Fruit fly (Drosophila melanogaster): ENCODE data around the gene glec.
A peak's percentile ranks its signal among the peaks of the same experiment; 100 is the strongest.

glec gene

DNA sequence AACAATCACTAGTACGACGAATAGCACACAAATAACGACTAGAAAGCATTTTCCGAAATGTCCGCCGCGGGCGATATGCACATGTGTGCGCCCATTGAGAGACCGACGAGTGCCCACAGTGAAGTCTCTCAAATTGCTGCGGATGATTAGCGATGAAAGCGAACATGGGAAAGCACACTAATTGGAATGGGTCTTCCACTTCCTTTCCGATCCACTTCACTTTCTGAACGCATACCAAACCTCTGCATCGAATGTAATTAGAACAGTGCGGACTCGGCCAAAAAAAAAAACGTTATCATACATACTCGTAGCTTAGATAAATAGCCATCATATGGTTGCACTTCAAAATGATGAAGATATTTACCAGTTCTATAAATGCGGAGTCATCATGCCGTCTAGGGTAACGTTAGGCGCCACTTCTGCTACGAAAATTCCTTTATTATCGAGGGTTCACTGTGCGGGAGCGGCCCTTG lies 6.0 kb downstream of the glec start (continued):
- peak; percentile 28 for TF ChIP-seq org-1 (GFP tag; optimal IDR thresholded peaks at IDR 0.05)
- TF ChIP-seq fd96Cb (tag; optimal IDR thresholded peaks at IDR 0.05): peak; percentile 17
- peak; percentile 31 for TF ChIP-seq CG14710 (tag; optimal IDR thresholded peaks at IDR 0.05)
- no peak for TF ChIP-seq CG9876 (GFP tag; optimal IDR thresholded peaks at IDR 0.05)
- peak; percentile 35 for TF ChIP-seq CG13775 (GFP tag; optimal IDR thresholded peaks at IDR 0.05)
- TF ChIP-seq bigmax (GFP tag; optimal IDR thresholded peaks at IDR 0.05): no peak
- TF ChIP-seq Mrtf (GFP tag; IDR thresholded peaks at IDR 0.05): 0 out of 3 replicates have a peak, but pooled peaks have one; percentile 40
- TF ChIP-seq CG1233 (GFP tag; optimal IDR thresholded peaks at IDR 0.05): no peak
- 0 out of 2 replicates have a peak, but pooled peaks have one; percentile 6 for TF ChIP-seq CG32532 (GFP tag; IDR thresholded peaks at IDR 0.05)
- peak; percentile 35 for TF ChIP-seq CG3163 (GFP tag; optimal IDR thresholded peaks at IDR 0.05)
- no peak for TF ChIP-seq CG2889 (GFP tag; IDR thresholded peaks at IDR 0.05)
- no peak for TF ChIP-seq CG10654 (GFP tag; optimal IDR thresholded peaks at IDR 0.05)
- peak; percentile 23 for TF ChIP-seq Usf (GFP tag; optimal IDR thresholded peaks at IDR 0.05)
- TF ChIP-seq dan (GFP tag; IDR thresholded peaks at IDR 0.05): no peak
- no peak for TF ChIP-seq D19B (GFP tag; optimal IDR thresholded peaks at IDR 0.05)
- 0 out of 3 replicates have a peak, but pooled peaks have one; percentile 30 for TF ChIP-seq ase (GFP tag; IDR thresholded peaks at IDR 0.05)
- peak; percentile 72 for TF ChIP-seq Xrp1 (GFP tag; IDR thresholded peaks at IDR 0.05)
- peak; percentile 68 for TF ChIP-seq gsb-n (tag; optimal IDR thresholded peaks at IDR 0.05)
- no peak for TF ChIP-seq gsb (GFP tag; IDR thresholded peaks at IDR 0.05)
- peak in 1 of 2 experiments; percentile 67 for TF ChIP-seq bsh (GFP tag; optimal IDR thresholded peaks at IDR 0.05)
- TF ChIP-seq Ets65A (GFP tag): peak; percentile 89
- TF ChIP-seq fu2 (GFP tag; optimal IDR thresholded peaks at IDR 0.05): no peak

- TF ChIP-seq zfh2 (GFP tag; optimal IDR thresholded peaks at IDR 0.05): peak; percentile 1
- TF ChIP-seq CG11695 (GFP tag; IDR thresholded peaks at IDR 0.05): peak; percentile 74; the same call in 2 of the 3 replicates
- TF ChIP-seq p53 (GFP tag; optimal IDR thresholded peaks at IDR 0.05): no peak
- no peak for TF ChIP-seq CG6175 (GFP tag; IDR thresholded peaks at IDR 0.05)
- peak; percentile 58 for TF ChIP-seq CG10959 (GFP tag; IDR thresholded peaks at IDR 0.05)
- TF ChIP-seq CG9609 (GFP tag; optimal IDR thresholded peaks at IDR 0.05): peak; percentile 31
- TF ChIP-seq CG12299 (tag; optimal IDR thresholded peaks at IDR 0.05): peak; percentile 41
- TF ChIP-seq Rfx (GFP tag; IDR thresholded peaks at IDR 0.05): no peak; the same call in 1 of the 2 replicates
- peak; percentile 63 for TF ChIP-seq CG15011 (GFP tag; optimal IDR thresholded peaks at IDR 0.05)
- no peak for TF ChIP-seq al (GFP tag; IDR thresholded peaks at IDR 0.05)
- peak; percentile 69 for TF ChIP-seq CG1529 (GFP tag; optimal IDR thresholded peaks at IDR 0.05)
- no peak for TF ChIP-seq chm (GFP tag; IDR thresholded peaks at IDR 0.05)
- peak; percentile 7 for TF ChIP-seq NC2α (GFP tag; optimal IDR thresholded peaks at IDR 0.05)
- TF ChIP-seq vnd (GFP tag; IDR thresholded peaks at IDR 0.05; ENCODE audit: partially characterized antibody): no peak
- peak; percentile 28 for TF ChIP-seq CG13123 (GFP tag; optimal IDR thresholded peaks at IDR 0.05)
- peak; percentile 58 for TF ChIP-seq Nf-YB (GFP tag; optimal IDR thresholded peaks at IDR 0.05)
- no peak for TF ChIP-seq ap (GFP tag; IDR thresholded peaks at IDR 0.05)
- peak; percentile 45 for TF ChIP-seq Elba2 (GFP tag; optimal IDR thresholded peaks at IDR 0.05)
- TF ChIP-seq CoRest (tag; optimal IDR thresholded peaks at IDR 0.05): peak; percentile 75
- TF ChIP-seq Awh (GFP tag; IDR thresholded peaks at IDR 0.05): no peak
- TF ChIP-seq bab2 (GFP tag; optimal IDR thresholded peaks at IDR 0.05): peak; percentile 52
- peak; percentile 30 for TF ChIP-seq CG3065 (GFP tag; optimal IDR thresholded peaks at IDR 0.05)
- TF ChIP-seq CG7357 (GFP tag; IDR thresholded peaks at IDR 0.05): 0 out of 3 replicates have a peak, but pooled peaks have one; percentile 31
- TF ChIP-seq lilli (GFP tag; optimal IDR thresholded peaks at IDR 0.05): peak; percentile 44
- no peak for TF ChIP-seq CG12769 (tag; optimal IDR thresholded peaks at IDR 0.05)
- TF ChIP-seq Dad (GFP tag; optimal IDR thresholded peaks at IDR 0.05): peak; percentile 27
- TF ChIP-seq ato (GFP tag; IDR thresholded peaks at IDR 0.05; ENCODE audit: partially characterized antibody): no peak
- TF ChIP-seq CrebB (tag; optimal IDR thresholded peaks at IDR 0.05): no peak
- peak; percentile 61 for TF ChIP-seq pnt (GFP tag; optimal IDR thresholded peaks at IDR 0.05)
- peak; percentile 53 for TF ChIP-seq ac (GFP tag; optimal IDR thresholded peaks at IDR 0.05)
These were observed 7.1 kb downstream of the glec start for dm6 chr3R:21848987-21849442.
